Fruit fly (Drosophila melanogaster): Measurements from ENCODE around the gene CG31068.

The CG31068 gene

dm6 chr3R:27233398-27233797 is at the start of gene CG31068:
CG31068 (plus strand) TSS chr3R:27233698.
- TF ChIP-seq CG8478 (optimal IDR thresholded peaks at IDR 0.05) (no peak), CTCF (optimal IDR thresholded peaks at IDR 0.05) (no peak)

dm6 chr3R:27185933-27186571 is 47.4 kb upstream of the CG31068 start:
- TF ChIP-seq CG8478 (optimal IDR thresholded peaks at IDR 0.05) (no peak), CTCF (optimal IDR thresholded peaks at IDR 0.05) (no peak)

dm6 chr3R:27186849-27187248 is 46.6 kb upstream of the CG31068 start:
- TF ChIP-seq CG8478 (optimal IDR thresholded peaks at IDR 0.05) (no peak), CTCF (optimal IDR thresholded peaks at IDR 0.05) (no peak)

- no peak for TF ChIP-seq CTCF (optimal IDR thresholded peaks at IDR 0.05)
These were observed 40.4 kb upstream of the CG31068 start for dm6 chr3R:27193079-27193478.

- TF ChIP-seq CG8478 (optimal IDR thresholded peaks at IDR 0.05) (no peak), CTCF (optimal IDR thresholded peaks at IDR 0.05) (no peak)
These were observed 39.4 kb upstream of the CG31068 start, which contains the start of gene Ser for dm6 chr3R:27194106-27194505. Ser (minus strand) TSS chr3R:27194267.

- TF ChIP-seq CG8478 (optimal IDR thresholded peaks at IDR 0.05) (no peak), CTCF (optimal IDR thresholded peaks at IDR 0.05) (no peak)
These were observed 36.6 kb upstream of the CG31068 start for dm6 chr3R:27196866-27197265.

- TF ChIP-seq CG8478 (optimal IDR thresholded peaks at IDR 0.05) = no peak
- TF ChIP-seq CTCF (optimal IDR thresholded peaks at IDR 0.05) = no peak
These were observed 35.9 kb upstream of the CG31068 start for dm6 chr3R:27197581-27197980.

dm6 chr3R:27198883-27199780 is 34.4 kb upstream of the CG31068 start:
- TF ChIP-seq CG8478 (optimal IDR thresholded peaks at IDR 0.05) (no peak), CTCF (optimal IDR thresholded peaks at IDR 0.05) (no peak)

dm6 chr3R:27201538-27202281 is 31.8 kb upstream of the CG31068 start:
- TF ChIP-seq CG8478 (optimal IDR thresholded peaks at IDR 0.05) = no peak
- no peak for TF ChIP-seq CTCF (optimal IDR thresholded peaks at IDR 0.05)

- TF ChIP-seq CTCF (optimal IDR thresholded peaks at IDR 0.05) (no peak), CG8478 (optimal IDR thresholded peaks at IDR 0.05) (no peak)
These were observed 31.2 kb upstream of the CG31068 start for dm6 chr3R:27202330-27202729.

dm6 chr3R:27203856-27204255 is 29.6 kb upstream of the CG31068 start:
- TF ChIP-seq CG8478 (optimal IDR thresholded peaks at IDR 0.05) (no peak), CTCF (optimal IDR thresholded peaks at IDR 0.05) (no peak)

- TF ChIP-seq CG8478 (optimal IDR thresholded peaks at IDR 0.05) = no peak
- TF ChIP-seq CTCF (optimal IDR thresholded peaks at IDR 0.05) = no peak
These were observed 28.6 kb upstream of the CG31068 start for dm6 chr3R:27204694-27205414.

dm6 chr3R:27208724-27209343 is 24.7 kb upstream of the CG31068 start:
- TF ChIP-seq CTCF (optimal IDR thresholded peaks at IDR 0.05) (no peak), CG8478 (optimal IDR thresholded peaks at IDR 0.05) (no peak)

dm6 chr3R:27209561-27210275 is 23.8 kb upstream of the CG31068 start:
- no peak for TF ChIP-seq CTCF (optimal IDR thresholded peaks at IDR 0.05)
- no peak for TF ChIP-seq CG8478 (optimal IDR thresholded peaks at IDR 0.05)

All from S2 (cell line).